Fruit fly (Drosophila melanogaster) whole organism, prepupa: ENCODE data around the gene CG3909.

Experiments used
- Blimp-1 ChIP-seq: fragments of 200-800 bp; sonication (Bioruptor generic); optimal IDR thresholded peaks from 3 replicates; lab custom pipeline; 2017; ENCODE audit warnings: missing biosample characterization, missing genetic modification characterization, mild to moderate bottlenecking, moderate library complexity, missing genetic modification reagents
- CG11294 ChIP-seq: fragments of 200-800 bp; sonication (Bioruptor generic); IDR thresholded peaks from 2 replicates; pipeline ENCODE4 v1.3.6; 2022; ENCODE audit warnings: missing biosample characterization, missing genetic modification characterization
- CG11902 ChIP-seq: fragments of 200-800 bp; sonication (Bioruptor generic); optimal IDR thresholded peaks from 3 replicates; lab custom pipeline; 2016; ENCODE audit warnings: missing biosample characterization, missing genetic modification characterization
- CG16779 ChIP-seq: fragments of 200-800 bp; sonication (Bioruptor generic); optimal IDR thresholded peaks from 3 replicates; lab custom pipeline; 2017; ENCODE audit warnings: missing biosample characterization, mild to moderate bottlenecking, missing genetic modification characterization
- CG3032 ChIP-seq: fragments of 200-800 bp; optimal IDR thresholded peaks from 2 replicates; lab custom pipeline; 2019; ENCODE audit warnings: missing biosample characterization, mild to moderate bottlenecking, missing genetic modification characterization, moderate library complexity
- CG31627 ChIP-seq: fragments of 200-800 bp; sonication (Bioruptor generic); optimal IDR thresholded peaks from 3 replicates; lab custom pipeline; 2016; ENCODE audit warnings: missing biosample characterization, missing genetic modification characterization
- CG34406 ChIP-seq: fragments of 200-800 bp; sonication (Bioruptor generic); optimal IDR thresholded peaks from 3 replicates; lab custom pipeline; 2016; ENCODE audit warnings: missing biosample characterization, missing genetic modification characterization
- CG6163 ChIP-seq: fragments of 200-800 bp; sonication (Bioruptor generic); IDR thresholded peaks from 3 replicates; pipeline ENCODE4 v1.3.6; 2022; ENCODE audit warnings: missing biosample characterization, missing genetic modification characterization
- CG6276 ChIP-seq: fragments of 200-800 bp; sonication (Bioruptor generic); optimal IDR thresholded peaks from 2 replicates; lab custom pipeline; 2017; ENCODE audit warnings: missing biosample characterization, mild to moderate bottlenecking, missing genetic modification characterization
- CG6792 ChIP-seq: fragments of 200-800 bp; sonication (Bioruptor generic); optimal IDR thresholded peaks from 3 replicates; lab custom pipeline; 2016; ENCODE audit warnings: missing biosample characterization, missing genetic modification characterization
- CG6808 ChIP-seq: fragments of 200-800 bp; sonication (Bioruptor generic); optimal IDR thresholded peaks from 3 replicates; lab custom pipeline; 2017; ENCODE audit warnings: missing biosample characterization, missing genetic modification characterization, mild to moderate bottlenecking, moderate library complexity, missing genetic modification reagents
- CG6854 ChIP-seq: fragments of 200-800 bp; sonication (Bioruptor generic); optimal IDR thresholded peaks from 2 replicates; lab custom pipeline; 2017; ENCODE audit warnings: missing biosample characterization, mild to moderate bottlenecking, missing genetic modification characterization
- CG8119 ChIP-seq: fragments of 200-800 bp; sonication (Bioruptor generic); IDR thresholded peaks from 3 replicates; pipeline ENCODE4 v1.3.6; 2022; ENCODE audit warnings: missing biosample characterization, missing genetic modification characterization
- CG8632 ChIP-seq: fragments of 200-800 bp; sonication (Bioruptor generic); optimal IDR thresholded peaks from 3 replicates; lab custom pipeline; 2016; ENCODE audit warnings: missing biosample characterization, missing genetic modification characterization
- Eip75B ChIP-seq: fragments of 200-800 bp; sonication (Bioruptor generic); optimal IDR thresholded peaks from 3 replicates; lab custom pipeline; 2016; ENCODE audit warnings: missing biosample characterization, missing genetic modification characterization
- Eip78C ChIP-seq: fragments of 200-800 bp; sonication (Bioruptor generic); peaks from one replicate; lab custom pipeline; 2016; ENCODE audit warnings: missing biosample characterization, missing genetic modification characterization
- Eip93F ChIP-seq: fragments of 200-800 bp; sonication (Bioruptor generic); optimal IDR thresholded peaks from 2 replicates; lab custom pipeline; 2016; ENCODE audit warnings: missing biosample characterization, mild to moderate bottlenecking, missing genetic modification characterization
- Ets21C ChIP-seq: fragments of 200-800 bp; sonication (Bioruptor generic); optimal IDR thresholded peaks from 3 replicates; lab custom pipeline; 2016; ENCODE audit warnings: missing biosample characterization, missing genetic modification characterization
- Gug ChIP-seq: fragments of 200-800 bp; sonication (Bioruptor generic); IDR thresholded peaks from 2 replicates; pipeline ENCODE4 v1.3.6; 2022; ENCODE audit warnings: missing biosample characterization, missing genetic modification characterization
- Hr38 ChIP-seq: sonication (Bioruptor generic); optimal IDR thresholded peaks from 2 replicates; lab custom pipeline; 2016; ENCODE audit warnings: missing biosample characterization, missing genetic modification characterization
- Hr39 ChIP-seq: fragments of 200-800 bp; sonication (Bioruptor generic); optimal IDR thresholded peaks from 2 replicates; lab custom pipeline; 2016; ENCODE audit warnings: missing biosample characterization, missing genetic modification characterization
- Hr4 ChIP-seq: fragments of 200-800 bp; sonication (Bioruptor generic); optimal IDR thresholded peaks from 3 replicates; lab custom pipeline; 2016; ENCODE audit warnings: missing biosample characterization, missing genetic modification characterization
- Lpt ChIP-seq: fragments of 200-800 bp; sonication (Bioruptor generic); optimal IDR thresholded peaks from 3 replicates; lab custom pipeline; 2016; ENCODE audit warnings: missing biosample characterization, missing genetic modification characterization
- Met ChIP-seq: fragments of 200-800 bp; sonication (Bioruptor generic); optimal IDR thresholded peaks from 3 replicates; lab custom pipeline; 2016; ENCODE audit warnings: missing biosample characterization, missing genetic modification characterization
- OdsH ChIP-seq: fragments of 200-800 bp; sonication (Bioruptor generic); optimal IDR thresholded peaks from 3 replicates; lab custom pipeline; 2016; ENCODE audit warnings: missing biosample characterization, missing genetic modification characterization
- Smox ChIP-seq: fragments of 200-800 bp; sonication (Bioruptor generic); optimal IDR thresholded peaks from 3 replicates; lab custom pipeline; 2016; ENCODE audit warnings: missing biosample characterization, missing genetic modification characterization
- Sox102F ChIP-seq: fragments of 200-800 bp; sonication (Bioruptor generic); optimal IDR thresholded peaks from 2 replicates; lab custom pipeline; 2016; ENCODE audit warnings: missing biosample characterization, mild to moderate bottlenecking, missing genetic modification characterization
- Sox15 ChIP-seq: fragments of 200-800 bp; sonication (Bioruptor generic); optimal IDR thresholded peaks from 3 replicates; lab custom pipeline; 2016; ENCODE audit warnings: missing biosample characterization, missing genetic modification characterization
- achi ChIP-seq: fragments of 200-800 bp; sonication (Bioruptor generic); optimal IDR thresholded peaks from 3 replicates; lab custom pipeline; 2016; ENCODE audit warnings: missing biosample characterization, missing genetic modification characterization
- cyc ChIP-seq: fragments of 200-800 bp; sonication (Bioruptor generic); optimal IDR thresholded peaks from 3 replicates; lab custom pipeline; 2016; ENCODE audit warnings: missing biosample characterization, missing genetic modification characterization
- dac ChIP-seq: fragments of 200-800 bp; sonication (Bioruptor generic); optimal IDR thresholded peaks from 2 replicates; lab custom pipeline; 2017; ENCODE audit warnings: missing biosample characterization, mild to moderate bottlenecking, missing genetic modification characterization
- dsx ChIP-seq: fragments of 200-800 bp; optimal IDR thresholded peaks from 3 replicates; lab custom pipeline; 2019; ENCODE audit warnings: missing biosample characterization, mild to moderate bottlenecking, missing genetic modification characterization, moderate library complexity; ENCODE audit not compliant: poor library complexity, severe bottlenecking
- esn ChIP-seq: fragments of 200-800 bp; sonication (Bioruptor generic); optimal IDR thresholded peaks from 2 replicates; lab custom pipeline; 2016; ENCODE audit warnings: missing biosample characterization, mild to moderate bottlenecking, missing genetic modification characterization, moderate library complexity
- fd59A ChIP-seq: fragments of 200-800 bp; sonication (Bioruptor generic); optimal IDR thresholded peaks from 2 replicates; lab custom pipeline; 2017; ENCODE audit warnings: missing biosample characterization, mild to moderate bottlenecking, missing genetic modification characterization, missing genetic modification reagents
- fd85E ChIP-seq: fragments of 200-800 bp; sonication (Bioruptor generic); optimal IDR thresholded peaks from 3 replicates; lab custom pipeline; 2016; ENCODE audit warnings: missing biosample characterization, missing genetic modification characterization
- fkh ChIP-seq: fragments of 200-800 bp; sonication (Bioruptor generic); optimal IDR thresholded peaks from 3 replicates; lab custom pipeline; 2017; ENCODE audit warnings: missing biosample characterization, mild to moderate bottlenecking, missing genetic modification characterization, moderate library complexity
- lz ChIP-seq: fragments of 200-800 bp; sonication (Bioruptor generic); optimal IDR thresholded peaks from 3 replicates; lab custom pipeline; 2016; ENCODE audit warnings: missing biosample characterization, missing genetic modification characterization
- pdm3 ChIP-seq: fragments of 200-800 bp; sonication (Bioruptor generic); optimal IDR thresholded peaks from 3 replicates; lab custom pipeline; 2016; ENCODE audit warnings: missing biosample characterization, missing genetic modification characterization
- salr ChIP-seq, 2 experiments: fragments of 200-800 bp; sonication (Bioruptor generic); optimal IDR thresholded peaks; 3 replicates each; lab custom pipeline; 2016 to 2018; ENCODE audit warnings: missing biosample characterization in 2 of 2, missing genetic modification characterization in 2 of 2, mild to moderate bottlenecking in 1 of 2
- spab ChIP-seq: fragments of 200-800 bp; sonication (Bioruptor generic); optimal IDR thresholded peaks from 2 replicates; lab custom pipeline; 2017; ENCODE audit warnings: missing biosample characterization, mild to moderate bottlenecking, missing genetic modification characterization, missing genetic modification reagents
- ss ChIP-seq, 2 experiments: fragments of 200-800 bp; sonication (Bioruptor generic); optimal IDR thresholded peaks; 2 replicates in 1 of 2; 3 replicates in 1 of 2; lab custom pipeline; 2017 to 2018; ENCODE audit warnings: mild to moderate bottlenecking in 2 of 2, missing biosample characterization in 2 of 2, missing genetic modification characterization in 2 of 2, moderate library complexity in 1 of 2
- svp ChIP-seq: fragments of 200-800 bp; sonication (Bioruptor generic); peaks from one replicate; lab custom pipeline; 2016; ENCODE audit warnings: missing biosample characterization, missing genetic modification characterization
- topi ChIP-seq: fragments of 200-800 bp; sonication (Bioruptor generic); optimal IDR thresholded peaks from 3 replicates; lab custom pipeline; 2016; ENCODE audit warnings: missing biosample characterization, missing genetic modification characterization
- vri ChIP-seq: fragments of 200-800 bp; sonication (Bioruptor generic); optimal IDR thresholded peaks from 3 replicates; lab custom pipeline; 2016; ENCODE audit warnings: missing biosample characterization, mild to moderate bottlenecking, missing genetic modification characterization

CG3909 gene

DNA sequence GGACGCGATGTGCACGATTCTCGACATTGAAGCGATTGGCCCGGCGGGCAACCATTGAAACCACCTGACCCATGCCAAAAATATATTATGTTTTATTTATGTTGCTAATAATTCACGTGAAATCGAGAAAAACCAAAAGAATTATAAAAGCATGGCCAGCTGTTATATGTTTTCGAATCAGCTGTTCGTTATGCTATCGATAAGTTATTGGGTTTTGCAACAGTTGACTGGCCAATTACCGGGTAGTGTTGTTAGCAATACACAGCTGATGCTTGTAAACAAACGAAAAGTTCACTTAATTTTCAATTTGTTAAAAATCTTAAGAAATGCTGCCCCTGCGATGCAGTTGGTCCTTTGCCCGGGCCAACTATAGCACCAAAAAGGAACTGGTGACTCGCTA lies 2.3 kb downstream of the CG3909 start, which contains the start of the genes CG11722 and mtTFB2:
Gene CG11722 (minus strand): TSS at position 200 of the 400 bp plus-strand sequence.
Gene mtTFB2 (plus strand): TSS at position 232 of the 400 bp plus-strand sequence.
- no peak for TF ChIP-seq Eip93F (GFP tag; lab: Kevin White, UChicago)
- TF ChIP-seq CG6276 (GFP tag; lab: Kevin White, UChicago), result no peak
- TF ChIP-seq CG11294 (GFP tag; lab: Robert Waterston, UW), result no peak
- no peak for TF ChIP-seq Hr39
- no peak for TF ChIP-seq Hr38
- TF ChIP-seq esn (GFP tag; lab: Kevin White, UChicago), result peak; percentile 6
- TF ChIP-seq ss (GFP tag; optimal IDR thresholded peaks at IDR 0.05; lab: Kevin White, UChicago), result no peak
- TF ChIP-seq fd85E (GFP tag; lab: Kevin White, UChicago), result no peak
- TF ChIP-seq CG3032 (tag; lab: Kevin White, UChicago), result no peak
- peak; percentile 1 for TF ChIP-seq dsx (GFP tag; lab: Kevin White, UChicago)
- TF ChIP-seq Eip78C, result peak; percentile 48
- TF ChIP-seq fd59A (GFP tag; lab: Kevin White, UChicago), result no peak
- peak; percentile 52 for TF ChIP-seq fkh
- no peak for TF ChIP-seq Sox102F (GFP tag; lab: Kevin White, UChicago)
- no peak for TF ChIP-seq dac (GFP tag; lab: Kevin White, UChicago)
- no peak for TF ChIP-seq spab (GFP tag; lab: Kevin White, UChicago)
- no peak for TF ChIP-seq CG6163 (GFP tag; lab: Robert Waterston, UW)
- no peak for TF ChIP-seq Sox15 (GFP tag; lab: Kevin White, UChicago)
- TF ChIP-seq Gug (GFP tag; lab: Robert Waterston, UW), result no peak
- no peak for TF ChIP-seq CG6854
- TF ChIP-seq CG16779 (tag; lab: Kevin White, UChicago), result no peak
- TF ChIP-seq CG11902, result no peak
- no peak for TF ChIP-seq CG34406 (GFP tag; lab: Kevin White, UChicago)
- TF ChIP-seq Blimp-1, result no peak
- no peak for TF ChIP-seq Lpt
- TF ChIP-seq Ets21C (GFP tag; lab: Kevin White, UChicago), result no peak
- TF ChIP-seq Smox, result no peak
- peak; percentile 42 for TF ChIP-seq vri (GFP tag; lab: Kevin White, UChicago)
- no peak for TF ChIP-seq achi (GFP tag; lab: Kevin White, UChicago)
- no peak for TF ChIP-seq CG6808 (GFP tag; lab: Kevin White, UChicago)
- TF ChIP-seq CG8119 (GFP tag; lab: Robert Waterston, UW), result no peak
- TF ChIP-seq CG8632 (GFP tag; lab: Kevin White, UChicago), result no peak
- TF ChIP-seq Hr4 (GFP tag; lab: Kevin White, UChicago), result no peak
- no peak for TF ChIP-seq salr (GFP tag; optimal IDR thresholded peaks at IDR 0.05; lab: Kevin White, UChicago)
- peak; percentile 33 for TF ChIP-seq topi (GFP tag; lab: Kevin White, UChicago)
- TF ChIP-seq Eip75B, result no peak
- TF ChIP-seq CG6792 (GFP tag; lab: Kevin White, UChicago), result no peak
- no peak for TF ChIP-seq lz
- TF ChIP-seq Met (GFP tag; lab: Kevin White, UChicago), result no peak
- TF ChIP-seq pdm3, result no peak
- no peak for TF ChIP-seq CG31627 (GFP tag; lab: Kevin White, UChicago)
- TF ChIP-seq OdsH (GFP tag; lab: Kevin White, UChicago), result no peak
- no peak for TF ChIP-seq cyc
- no peak for TF ChIP-seq svp (GFP tag; lab: Kevin White, UChicago)
